Fruit fly (Drosophila melanogaster): ENCODE results near the gene CG13377.

DNA sequence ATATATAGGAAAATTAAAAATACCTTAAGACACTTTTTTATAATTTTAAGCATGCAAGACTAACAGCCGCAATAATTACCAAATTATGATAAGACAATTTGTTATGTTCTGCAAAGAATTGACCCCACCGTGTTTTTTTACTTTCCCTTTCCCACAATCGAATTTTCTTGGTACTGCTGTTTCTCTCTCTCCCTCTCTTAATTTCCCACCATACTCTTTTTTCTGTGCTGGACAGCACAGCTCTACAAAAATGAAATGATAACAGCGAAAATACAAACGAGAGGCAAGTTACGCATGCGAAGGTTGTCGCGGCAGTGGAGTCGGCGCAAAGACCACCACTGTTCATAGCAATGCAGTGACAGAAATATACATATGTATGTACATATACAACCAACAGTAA lies 14.1 kb upstream of the CG13377 start:
- TF ChIP-seq Sin3A (optimal IDR thresholded peaks at IDR 0.05) (no peak), Myc (optimal IDR thresholded peaks at IDR 0.05) (no peak), h (optimal IDR thresholded peaks at IDR 0.05) (no peak), psq (optimal IDR thresholded peaks at IDR 0.05) (no peak)
